Worm (Caenorhabditis elegans) whole organism, midembryonic: Measurements from ENCODE around the gene K08E5.1.

Experiments
- flt-1 ChIP-seq: fragments of 200-800 bp; sonication (Bioruptor generic); IDR thresholded peaks from 2 replicates; pipeline ENCODE4 v1.3.6; 2022; ENCODE audit warnings: missing genetic modification characterization, missing compliant biosample characterization
- ref-1 ChIP-seq: fragments of 200-800 bp; sonication (Bioruptor generic); conservative IDR thresholded peaks from 2 replicates; pipeline ENCODE4 v1.3.6; 2022; ENCODE audit warnings: missing genetic modification reagents, missing genetic modification characterization, missing compliant biosample characterization
- ztf-29 ChIP-seq: fragments of 200-800 bp; sonication (Bioruptor generic); IDR thresholded peaks from 2 replicates; pipeline ENCODE4 v1.3.6; 2022; ENCODE audit warnings: missing genetic modification reagents, missing genetic modification characterization, missing compliant biosample characterization

DNA sequence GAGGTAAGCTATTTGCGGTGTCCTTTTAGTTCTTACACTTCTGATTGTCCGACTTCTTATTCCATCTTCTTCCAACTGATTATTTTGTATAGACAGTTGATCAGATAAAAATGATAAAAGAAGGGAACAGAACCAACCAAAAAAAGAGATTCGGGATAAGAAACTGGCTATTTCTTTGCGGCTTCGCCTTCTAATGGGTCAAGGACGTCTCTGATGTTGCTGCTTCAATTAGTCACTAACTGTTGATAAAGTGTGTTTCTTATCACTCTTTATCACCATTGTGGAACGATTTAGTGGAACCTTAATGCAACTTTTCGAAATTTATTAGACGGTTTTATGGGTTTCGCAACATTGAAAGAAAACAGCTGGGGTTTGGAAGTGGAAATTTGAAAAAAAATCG, 23.7 kb upstream of the K08E5.1 start:
- TF ChIP-seq flt-1 (GFP tag; lab: Robert Waterston, UW) (no peak), ref-1 (GFP tag; lab: Robert Waterston, UW) (no peak), ztf-29 (no peak)
